Worm (Caenorhabditis elegans) whole organism, young adult: ENCODE measurements around the gene tag-321.

Source experiments
- C17E4.6 ChIP-seq: fragments of 200-800 bp; sonication (Bioruptor generic); IDR thresholded peaks from 2 replicates; pipeline ENCODE4 v1.3.6; 2022; ENCODE audit warnings: missing genetic modification reagents, missing genetic modification characterization, missing compliant biosample characterization
- D2030.7 ChIP-seq: fragments of 200-800 bp; sonication (Bioruptor generic); IDR thresholded peaks from 2 replicates; pipeline ENCODE4 v1.3.6; 2022; ENCODE audit warnings: missing genetic modification reagents, missing genetic modification characterization, missing compliant biosample characterization
- F39B2.1 ChIP-seq: fragments of 200-800 bp; sonication (Bioruptor generic); IDR thresholded peaks from 2 replicates; pipeline ENCODE4 v1.3.6; 2022; ENCODE audit warnings: missing genetic modification reagents, missing genetic modification characterization, missing compliant biosample characterization
- F55B11.4 ChIP-seq: sonication (generic microtip); optimal IDR thresholded peaks from 2 replicates; lab custom pipeline; 2016; ENCODE audit warnings: missing compliant biosample characterization, missing genetic modification characterization, borderline replicate concordance; ENCODE audit not compliant: insufficient read depth
- F57A8.1 ChIP-seq: fragments of 200-800 bp; sonication (Bioruptor generic); optimal IDR thresholded peaks from 2 replicates; lab custom pipeline; 2018; ENCODE audit warnings: mild to moderate bottlenecking, missing genetic modification characterization, moderate library complexity, missing compliant biosample characterization
- T26A5.8 ChIP-seq: sonication (generic microtip); optimal IDR thresholded peaks from 2 replicates; lab custom pipeline; 2016; ENCODE audit warnings: missing genetic modification characterization, missing compliant biosample characterization
- Y67H2A.10 ChIP-seq: fragments of 200-800 bp; sonication (Bioruptor generic); conservative IDR thresholded peaks from 2 replicates; pipeline ENCODE4 v1.3.6; 2022; ENCODE audit warnings: missing genetic modification reagents, missing genetic modification characterization, missing compliant biosample characterization
- Y79H2A.3 ChIP-seq: fragments of 200-800 bp; sonication (Bioruptor generic); conservative IDR thresholded peaks from 2 replicates; pipeline ENCODE4 v1.3.6; 2022; ENCODE audit warnings: missing genetic modification reagents, missing genetic modification characterization, missing compliant biosample characterization
- ZK185.1 ChIP-seq: sonication (generic microtip); optimal IDR thresholded peaks from 2 replicates; lab custom pipeline; 2016; ENCODE audit warnings: mild to moderate bottlenecking, missing genetic modification characterization, missing compliant biosample characterization; ENCODE audit not compliant: poor library complexity, severe bottlenecking
- aptf-2 ChIP-seq: fragments of 200-800 bp; sonication (Bioruptor generic); conservative IDR thresholded peaks from 2 replicates; pipeline ENCODE4 v1.3.6; 2022; ENCODE audit warnings: missing genetic modification reagents, missing genetic modification characterization, missing compliant biosample characterization
- attf-6 ChIP-seq: fragments of 200-800 bp; sonication (Bioruptor generic); IDR thresholded peaks from 2 replicates; pipeline ENCODE4 v1.3.6; 2022; ENCODE audit warnings: missing genetic modification reagents, missing genetic modification characterization, missing compliant biosample characterization
- ceh-100 ChIP-seq: fragments of 200-800 bp; sonication (Bioruptor generic); IDR thresholded peaks from 2 replicates; pipeline ENCODE4 v1.3.6; 2022; ENCODE audit warnings: missing genetic modification reagents, missing genetic modification characterization, missing compliant biosample characterization
- ceh-27 ChIP-seq: fragments of 200-800 bp; sonication (Bioruptor generic); optimal IDR thresholded peaks from 2 replicates; lab custom pipeline; 2018; ENCODE audit warnings: mild to moderate bottlenecking, missing genetic modification characterization, moderate library complexity, missing compliant biosample characterization
- ceh-58 ChIP-seq: fragments of 200-800 bp; sonication (Bioruptor generic); IDR thresholded peaks from 2 replicates; pipeline ENCODE4 v1.3.6; 2022; ENCODE audit warnings: missing genetic modification characterization, missing compliant biosample characterization
- ceh-91 ChIP-seq: fragments of 200-800 bp; sonication (Bioruptor generic); IDR thresholded peaks from 2 replicates; pipeline ENCODE4 v1.3.6; 2022; ENCODE audit warnings: missing genetic modification reagents, missing genetic modification characterization, missing compliant biosample characterization
- die-1 ChIP-seq: sonication (generic microtip); optimal IDR thresholded peaks from 2 replicates; lab custom pipeline; 2016; ENCODE audit warnings: missing genotype, mild to moderate bottlenecking, missing genetic modification characterization, missing compliant biosample characterization
- dpl-1 ChIP-seq: fragments of 150-350 bp; optimal IDR thresholded peaks from 2 replicates; lab custom pipeline; 2014; ENCODE audit warnings: missing biosample characterization, missing genetic modification reagents, missing genetic modification characterization
- efl-1 ChIP-seq: fragments of 150-350 bp; optimal IDR thresholded peaks from 2 replicates; lab custom pipeline; 2014; ENCODE audit warnings: missing biosample characterization, missing genetic modification reagents, missing genetic modification characterization
- egl-18 ChIP-seq: fragments of 200-800 bp; sonication (Bioruptor generic); IDR thresholded peaks from 2 replicates; pipeline ENCODE4 v1.3.6; 2022; ENCODE audit warnings: missing genetic modification reagents, missing genetic modification characterization, missing compliant biosample characterization
- ekl-4 ChIP-seq: fragments of 200-800 bp; sonication (Bioruptor generic); IDR thresholded peaks from 2 replicates; pipeline ENCODE4 v1.3.6; 2022; ENCODE audit warnings: missing genetic modification reagents, missing genetic modification characterization, missing compliant biosample characterization
- fkh-3 ChIP-seq: sonication (generic microtip); optimal IDR thresholded peaks from 2 replicates; lab custom pipeline; 2016; ENCODE audit warnings: mild to moderate bottlenecking, missing genetic modification characterization, missing compliant biosample characterization
- him-1 ChIP-seq: sonication (generic microtip); optimal IDR thresholded peaks from 2 replicates; lab custom pipeline; 2016; ENCODE audit warnings: missing genotype, missing genetic modification reagents, missing genetic modification characterization, missing compliant biosample characterization
- hlh-12 ChIP-seq: sonication (generic microtip); optimal IDR thresholded peaks from 2 replicates; lab custom pipeline; 2016; ENCODE audit warnings: missing genetic modification characterization, missing compliant biosample characterization
- hmg-20 ChIP-seq: fragments of 200-800 bp; sonication (Bioruptor generic); IDR thresholded peaks from 2 replicates; pipeline ENCODE4 v1.3.6; 2022; ENCODE audit warnings: missing genetic modification reagents, missing genetic modification characterization, missing compliant biosample characterization
- hrde-1 ChIP-seq: sonication (generic microtip); optimal IDR thresholded peaks from 2 replicates; lab custom pipeline; 2016; ENCODE audit warnings: missing genetic modification characterization, mild to moderate bottlenecking, missing compliant biosample characterization, moderate library complexity, missing genotype, missing genetic modification reagents, borderline replicate concordance
- hsf-1 ChIP-seq: fragments of 200-800 bp; sonication (Bioruptor generic); IDR thresholded peaks from 2 replicates; pipeline ENCODE4 v1.3.6; 2022; ENCODE audit warnings: missing genetic modification reagents, missing genetic modification characterization, missing compliant biosample characterization
- lin-54 ChIP-seq: fragments of 200-800 bp; sonication (Bioruptor generic); optimal IDR thresholded peaks from 2 replicates; lab custom pipeline; 2018; ENCODE audit warnings: mild to moderate bottlenecking, missing genetic modification characterization, missing compliant biosample characterization
- madf-3 ChIP-seq: fragments of 200-800 bp; sonication (Bioruptor generic); IDR thresholded peaks from 2 replicates; pipeline ENCODE4 v1.3.6; 2022; ENCODE audit warnings: missing genetic modification reagents, missing genetic modification characterization, missing compliant biosample characterization
- madf-6 ChIP-seq: fragments of 200-800 bp; sonication (Bioruptor generic); IDR thresholded peaks from 2 replicates; pipeline ENCODE4 v1.3.6; 2022; ENCODE audit warnings: missing genetic modification reagents, missing genetic modification characterization, missing compliant biosample characterization
- madf-8 ChIP-seq: fragments of 200-800 bp; sonication (Bioruptor generic); conservative IDR thresholded peaks from 2 replicates; pipeline ENCODE4 v1.3.6; 2022; ENCODE audit warnings: missing genetic modification reagents, missing genetic modification characterization, missing compliant biosample characterization
- mxl-1 ChIP-seq: sonication (generic microtip); optimal IDR thresholded peaks from 2 replicates; lab custom pipeline; 2016; ENCODE audit warnings: missing genetic modification characterization, missing compliant biosample characterization
- nfyb-1 ChIP-seq: fragments of 200-800 bp; sonication (Bioruptor generic); IDR thresholded peaks from 2 replicates; pipeline ENCODE4 v1.3.6; 2022; ENCODE audit warnings: missing genetic modification reagents, missing genetic modification characterization, missing compliant biosample characterization
- pbrm-1 ChIP-seq: fragments of 200-800 bp; sonication (Bioruptor generic); IDR thresholded peaks from 2 replicates; pipeline ENCODE4 v1.3.6; 2022; ENCODE audit warnings: missing genetic modification reagents, missing genetic modification characterization, missing compliant biosample characterization
- pha-4 ChIP-seq: fragments of 150-350 bp; sonication (generic microtip); optimal IDR thresholded peaks from 2 replicates; lab custom pipeline; 2014; ENCODE audit warnings: missing biosample characterization, missing genetic modification reagents, missing genetic modification characterization
- rcor-1 ChIP-seq: fragments of 200-800 bp; sonication (Bioruptor generic); IDR thresholded peaks from 2 replicates; pipeline ENCODE4 v1.3.6; 2022; ENCODE audit warnings: missing genetic modification reagents, missing genetic modification characterization, missing compliant biosample characterization
- rec-8 ChIP-seq, 2 experiments: sonication (generic microtip); optimal IDR thresholded peaks; 2 replicates each; lab custom pipeline; 2016; ENCODE audit warnings: mild to moderate bottlenecking in 2 of 2, missing genetic modification characterization in 2 of 2, missing genetic modification reagents in 2 of 2, missing genotype in 2 of 2, missing biosample characterization in 1 of 2, missing compliant biosample characterization in 1 of 2, moderate library complexity in 1 of 2
- repo-1 ChIP-seq: sonication (generic microtip); optimal IDR thresholded peaks from 2 replicates; lab custom pipeline; 2017; ENCODE audit warnings: mild to moderate bottlenecking, missing genetic modification characterization, missing compliant biosample characterization
- snpc-3.4 ChIP-seq: sonication (generic microtip); optimal IDR thresholded peaks from 2 replicates; lab custom pipeline; 2017; ENCODE audit warnings: missing genetic modification characterization, mild to moderate bottlenecking, missing compliant biosample characterization, antibody characterized with exemption, moderate library complexity, missing genotype, missing genetic modification reagents
- somi-1 ChIP-seq: fragments of 200-800 bp; sonication (Bioruptor generic); optimal IDR thresholded peaks from 2 replicates; lab custom pipeline; 2018; ENCODE audit warnings: mild to moderate bottlenecking, missing genetic modification characterization, missing compliant biosample characterization
- sptf-2 ChIP-seq: fragments of 200-800 bp; sonication (Bioruptor generic); optimal IDR thresholded peaks from 2 replicates; lab custom pipeline; 2018; ENCODE audit warnings: mild to moderate bottlenecking, missing genetic modification characterization, missing compliant biosample characterization
- tbp1 ChIP-seq: fragments of 200-800 bp; sonication (Bioruptor generic); optimal IDR thresholded peaks from 2 replicates; lab custom pipeline; 2018; ENCODE audit warnings: mild to moderate bottlenecking, missing genetic modification characterization, missing compliant biosample characterization
- tbx-9 ChIP-seq: sonication (generic microtip); optimal IDR thresholded peaks from 2 replicates; lab custom pipeline; 2016; ENCODE audit warnings: borderline replicate concordance, missing genetic modification characterization, inconsistent platforms, missing compliant biosample characterization
- tlf-1 ChIP-seq: fragments of 200-800 bp; sonication (Bioruptor generic); optimal IDR thresholded peaks from 2 replicates; lab custom pipeline; 2018; ENCODE audit warnings: mild to moderate bottlenecking, missing genetic modification characterization, missing compliant biosample characterization
- unc-130 ChIP-seq: sonication (generic microtip); optimal IDR thresholded peaks from 2 replicates; lab custom pipeline; 2016; ENCODE audit warnings: missing genetic modification reagents, missing genetic modification characterization, missing compliant biosample characterization
- unc-62 ChIP-seq: fragments of 150-350 bp; optimal IDR thresholded peaks from 2 replicates; lab custom pipeline; 2014; ENCODE audit warnings: missing biosample characterization, missing genetic modification reagents, missing genetic modification characterization
- zfh-2 ChIP-seq: fragments of 200-800 bp; sonication (Bioruptor generic); conservative IDR thresholded peaks from 2 replicates; pipeline ENCODE4 v1.3.6; 2022; ENCODE audit warnings: missing genetic modification reagents, missing genetic modification characterization, missing compliant biosample characterization
- ztf-18 ChIP-seq: sonication (generic microtip); optimal IDR thresholded peaks from 2 replicates; lab custom pipeline; 2016; ENCODE audit warnings: missing genotype, mild to moderate bottlenecking, missing genetic modification characterization, missing compliant biosample characterization

Gene tag-321

ce11 chrIV:7796432-7797113, 12.9 kb upstream of the tag-321 start, which contains the start of gene sgo-1:
Gene sgo-1 (minus strand): TSS chrIV:7796482.
- TF ChIP-seq tlf-1 (GFP tag; lab: Kevin White, UChicago): peak; percentile 93
- TF ChIP-seq snpc-3.4 (tag; lab: Kevin White, UChicago): peak; percentile 95
- peak; percentile 66; the same call in 1 of the 2 replicates for TF ChIP-seq ceh-100
- no peak for TF ChIP-seq hlh-12 (tag; lab: Kevin White, UChicago)
- TF ChIP-seq D2030.7 (GFP tag; lab: Robert Waterston, UW): peak; percentile 99
- no peak for TF ChIP-seq sptf-2
- TF ChIP-seq F39B2.1 (GFP tag; lab: Robert Waterston, UW): 0 out of 2 replicates have a peak, but pooled peaks have one; percentile 62
- TF ChIP-seq dpl-1: peak; percentile 95
- no peak for TF ChIP-seq zfh-2
- TF ChIP-seq unc-130 (GFP tag; lab: Kevin White, UChicago): peak; percentile 87
- peak; percentile 98 for TF ChIP-seq ceh-91 (GFP tag; lab: Robert Waterston, UW)
- TF ChIP-seq F57A8.1 (GFP tag; lab: Kevin White, UChicago): no peak
- no peak for TF ChIP-seq tbx-9 (tag; lab: Kevin White, UChicago)
- 0 out of 2 replicates have a peak, but pooled peaks have one; percentile 43 for TF ChIP-seq Y67H2A.10 (GFP tag; lab: Robert Waterston, UW)
- peak; percentile 92 for TF ChIP-seq hsf-1
- TF ChIP-seq aptf-2 (GFP tag; lab: Robert Waterston, UW): no peak
- peak; percentile 98 for TF ChIP-seq madf-8 (GFP tag; lab: Robert Waterston, UW)
- TF ChIP-seq Y79H2A.3: peak; percentile 87
- TF ChIP-seq ceh-27: no peak
- peak; percentile 88 for TF ChIP-seq ekl-4 (GFP tag; lab: Robert Waterston, UW)
- no peak for TF ChIP-seq egl-18 (GFP tag; lab: Robert Waterston, UW)
- no peak for TF ChIP-seq hmg-20 (GFP tag; lab: Robert Waterston, UW)
- TF ChIP-seq tbp1: peak; percentile 67
- TF ChIP-seq fkh-3 (tag; lab: Kevin White, UChicago): no peak
- no peak for TF ChIP-seq mxl-1 (tag; lab: Kevin White, UChicago)
- peak; percentile 97 for TF ChIP-seq madf-3 (GFP tag; lab: Robert Waterston, UW)
- TF ChIP-seq unc-62 (GFP tag; lab: Kevin White, UChicago): no peak
- no peak for TF ChIP-seq ceh-58 (GFP tag; lab: Robert Waterston, UW)
- peak; percentile 24 for TF ChIP-seq him-1 (tag; lab: Kevin White, UChicago)
- no peak for TF ChIP-seq T26A5.8 (tag; lab: Kevin White, UChicago)
- peak; percentile 93 for TF ChIP-seq rcor-1
- peak; percentile 91 for TF ChIP-seq lin-54 (GFP tag; lab: Kevin White, UChicago)
- TF ChIP-seq ZK185.1 (tag; lab: Kevin White, UChicago): no peak
- TF ChIP-seq ztf-18 (tag; lab: Kevin White, UChicago): no peak
- TF ChIP-seq attf-6: peak; percentile 85
- peak; percentile 100 for TF ChIP-seq madf-6 (GFP tag; lab: Robert Waterston, UW)
- no peak for TF ChIP-seq F55B11.4 (tag; lab: Kevin White, UChicago)
- TF ChIP-seq somi-1 (GFP tag; lab: Kevin White, UChicago): no peak
- TF ChIP-seq pha-4 (tag; lab: Kevin White, UChicago): no peak
- peak; percentile 100 for TF ChIP-seq efl-1
- peak; percentile 69 for TF ChIP-seq hrde-1 (tag; lab: Kevin White, UChicago)
- TF ChIP-seq repo-1 (tag; lab: Kevin White, UChicago): no peak
- TF ChIP-seq rec-8 (tag; optimal IDR thresholded peaks at IDR 0.05; lab: Kevin White, UChicago): no peak
- TF ChIP-seq pbrm-1 (GFP tag; lab: Robert Waterston, UW): peak; percentile 77; the same call in 1 of the 2 replicates
- TF ChIP-seq C17E4.6 (GFP tag; lab: Robert Waterston, UW): peak; percentile 88
- TF ChIP-seq nfyb-1 (GFP tag; lab: Robert Waterston, UW): peak; percentile 62; the same call in 1 of the 2 replicates
- no peak for TF ChIP-seq die-1 (tag; lab: Kevin White, UChicago)
